Worm (Caenorhabditis elegans): Measurements from ENCODE around the gene Y66D12A.13.

The Y66D12A.13 gene

ce11 chrIII:11590255-11590654 is 42.1 kb downstream of the Y66D12A.13 start:
- TF ChIP-seq ztf-23 (GFP tag; IDR thresholded peaks at IDR 0.05) (no peak), T22C8.4 (GFP tag; IDR thresholded peaks at IDR 0.05) (no peak), flt-1 (GFP tag; IDR thresholded peaks at IDR 0.05) (no peak), ref-1 (GFP tag; conservative IDR thresholded peaks at IDR 0.05) (no peak), med-1 (GFP tag; optimal IDR thresholded peaks at IDR 0.05; ENCODE audit: insufficient read depth) (no peak), tab-1 (GFP tag; IDR thresholded peaks at IDR 0.05) (no peak), klf-2 (GFP tag; conservative IDR thresholded peaks at IDR 0.05) (no peak), cog-1 (tag; optimal IDR thresholded peaks at IDR 0.05) (no peak), ztf-29 (GFP tag; IDR thresholded peaks at IDR 0.05) (no peak)

ce11 chrIII:11592096-11592495 is 43.9 kb downstream of the Y66D12A.13 start:
- TF ChIP-seq cog-1 (tag; optimal IDR thresholded peaks at IDR 0.05) (no peak), T22C8.4 (GFP tag; IDR thresholded peaks at IDR 0.05) (peak; percentile 77), klf-2 (GFP tag; conservative IDR thresholded peaks at IDR 0.05) (no peak)
